Worm (Caenorhabditis elegans) whole organism, L4/young adult: ENCODE data around the gene acdh-13.

ENCODE experiments used
- W03F9.2 ChIP-seq: fragments of 150-350 bp; optimal IDR thresholded peaks from 2 replicates; lab custom pipeline; 2014; ENCODE audit warnings: missing biosample characterization, missing genetic modification characterization
- dao-5 ChIP-seq: sonication (generic microtip); optimal IDR thresholded peaks from 2 replicates; lab custom pipeline; 2016; ENCODE audit warnings: missing genotype, missing genetic modification characterization, moderate library complexity, missing compliant biosample characterization

- TF ChIP-seq W03F9.2 (tag; lab: Kevin White, UChicago): no peak
- TF ChIP-seq dao-5: no peak
These were observed 14.1 kb upstream of the acdh-13 start, which contains the start of gene C09G4.4 for ce11 chrIV:8512679-8513078.
